Fruit fly (Drosophila melanogaster) whole organism, prepupa: ENCODE measurements around the gene CG5968.
A peak's percentile ranks its signal among the peaks of the same experiment; 100 is the strongest.

Experiments
- Hr39 ChIP-seq: fragments of 200-800 bp; sonication (Bioruptor generic); optimal IDR thresholded peaks from 2 replicates; lab custom pipeline; 2016; ENCODE audit warnings: missing biosample characterization, missing genetic modification characterization
- acj6 ChIP-seq: fragments of 200-800 bp; sonication (Bioruptor generic); optimal IDR thresholded peaks from 3 replicates; lab custom pipeline; 2016; ENCODE audit warnings: missing biosample characterization, missing genetic modification characterization

dm6 chr2L:16544563-16545066 lies 5.1 kb downstream of the CG5968 start, which contains the start of gene mtgo:
- TF ChIP-seq acj6: peak; percentile 33
- TF ChIP-seq Hr39 (GFP tag; lab: Kevin White, UChicago): peak; percentile 3
